Worm (Caenorhabditis elegans): ENCODE measurements around the gene lgc-30.

ce11 chrIV:924323-924932 is at the start of gene lgc-30:
- TF ChIP-seq nhr-11 (tag; optimal IDR thresholded peaks at IDR 0.05) (no peak), ceh-18 (tag; optimal IDR thresholded peaks at IDR 0.05) (no peak), ets-4 (tag; optimal IDR thresholded peaks at IDR 0.05) (no peak), pha-4 (tag; optimal IDR thresholded peaks at IDR 0.05) (no peak), ceh-19 (GFP tag; optimal IDR thresholded peaks at IDR 0.05) (no peak), unc-55 (GFP tag; optimal IDR thresholded peaks at IDR 0.05) (no peak), nfya-1 (tag; optimal IDR thresholded peaks at IDR 0.05) (no peak), tbx-7 (tag; optimal IDR thresholded peaks at IDR 0.05) (no peak), pqm-1 (tag; optimal IDR thresholded peaks at IDR 0.05) (no peak), ztf-16 (tag; optimal IDR thresholded peaks at IDR 0.05) (no peak), C08G9.2 (tag; optimal IDR thresholded peaks at IDR 0.05) (no peak), ahr-1 (tag; optimal IDR thresholded peaks at IDR 0.05) (no peak), sdc-2 (tag; optimal IDR thresholded peaks at IDR 0.05) (no peak)

All from whole organism, late embryonic.